Fruit fly (Drosophila melanogaster): ENCODE measurements around the gene Hers.

The Hers gene

dm6 chrX:19851989-19852307 is 14.0 kb upstream of the Hers start, which contains the start of the genes pico and Nup205 (continued):
- TF ChIP-seq Ravus (GFP tag; IDR thresholded peaks at IDR 0.05) (no peak), Scr (GFP tag; IDR thresholded peaks at IDR 0.05; ENCODE audit: partially characterized antibody) (peak; percentile 68), sens (GFP tag) (no peak), CG11085 (GFP tag; IDR thresholded peaks at IDR 0.05) (no peak), dimm (GFP tag; IDR thresholded peaks at IDR 0.05) (no peak), CG14014 (GFP tag; IDR thresholded peaks at IDR 0.05) (0 out of 2 replicates have a peak, but pooled peaks have one; percentile 10), CG7839 (tag; optimal IDR thresholded peaks at IDR 0.05) (no peak), CG10274 (GFP tag; optimal IDR thresholded peaks at IDR 0.05) (no peak), CG15696 (tag; optimal IDR thresholded peaks at IDR 0.05) (no peak), nerfin-2 (GFP tag; IDR thresholded peaks at IDR 0.05; ENCODE audit: partially characterized antibody) (peak; percentile 49), knrl (GFP tag; IDR thresholded peaks at IDR 0.05; ENCODE audit: partially characterized antibody) (peak; percentile 84), CG16813 (GFP tag; IDR thresholded peaks at IDR 0.05; ENCODE audit: partially characterized antibody) (peak; percentile 71), CG7372 (GFP tag; IDR thresholded peaks at IDR 0.05) (no peak), CG4707 (GFP tag; optimal IDR thresholded peaks at IDR 0.05) (no peak), CG3281 (GFP tag; optimal IDR thresholded peaks at IDR 0.05) (no peak), Ada2b (GFP tag; IDR thresholded peaks at IDR 0.05) (no peak), vvl (GFP tag; IDR thresholded peaks at IDR 0.05) (peak; percentile 56), CG7963 (GFP tag; IDR thresholded peaks at IDR 0.05; ENCODE audit: partially characterized antibody) (peak; percentile 75), sim (GFP tag; IDR thresholded peaks at IDR 0.05) (no peak), zfh1 (GFP tag; IDR thresholded peaks at IDR 0.05) (0 out of 3 replicates have a peak, but pooled peaks have one; percentile 28), CG11398 (GFP tag; optimal IDR thresholded peaks at IDR 0.05) (peak; percentile 23), zf30C (GFP tag; optimal IDR thresholded peaks at IDR 0.05) (no peak), lmd (GFP tag; IDR thresholded peaks at IDR 0.05) (no peak), sr (GFP tag; IDR thresholded peaks at IDR 0.05) (0 out of 3 replicates have a peak, but pooled peaks have one; percentile 26), bsh (GFP tag; optimal IDR thresholded peaks at IDR 0.05) (peak in 1 of 2 experiments; percentile 14), salm (tag; optimal IDR thresholded peaks at IDR 0.05) (no peak), CG9609 (GFP tag; optimal IDR thresholded peaks at IDR 0.05) (peak; percentile 47), CG12299 (tag; optimal IDR thresholded peaks at IDR 0.05) (no peak), CG6765 (GFP tag; optimal IDR thresholded peaks at IDR 0.05) (no peak), CG8281 (tag; optimal IDR thresholded peaks at IDR 0.05) (no peak), CG31365 (tag; optimal IDR thresholded peaks at IDR 0.05) (peak; percentile 9), NFAT (GFP tag; IDR thresholded peaks at IDR 0.05) (0 out of 2 replicates have a peak, but pooled peaks have one; percentile 12), Meics (GFP tag; optimal IDR thresholded peaks at IDR 0.05) (no peak), NK7.1 (GFP tag; optimal IDR thresholded peaks at IDR 0.05) (no peak), CG12744 (GFP tag; optimal IDR thresholded peaks at IDR 0.05) (no peak), schlank (tag; optimal IDR thresholded peaks at IDR 0.05) (no peak), CG2889 (GFP tag; IDR thresholded peaks at IDR 0.05) (no peak), CG17568 (GFP tag; optimal IDR thresholded peaks at IDR 0.05) (no peak), al (GFP tag; IDR thresholded peaks at IDR 0.05) (no peak), CG10543 (GFP tag; optimal IDR thresholded peaks at IDR 0.05) (peak; percentile 44), CG9932 (GFP tag; IDR thresholded peaks at IDR 0.05) (peak; percentile 54), sug (tag; optimal IDR thresholded peaks at IDR 0.05) (no peak), CG7987 (GFP tag; optimal IDR thresholded peaks at IDR 0.05) (peak; percentile 3), kni (GFP tag; optimal IDR thresholded peaks at IDR 0.05) (no peak), tgo (GFP tag; IDR thresholded peaks at IDR 0.05) (no peak), phol (tag; optimal IDR thresholded peaks at IDR 0.05) (peak; percentile 45), Xrp1 (GFP tag; IDR thresholded peaks at IDR 0.05) (no peak), mld (GFP tag; IDR thresholded peaks at IDR 0.05; ENCODE audit: partially characterized antibody) (no peak), ken (GFP tag; IDR thresholded peaks at IDR 0.05) (no peak), CG8089 (GFP tag; optimal IDR thresholded peaks at IDR 0.05) (no peak), BEAF-32 (GFP tag; optimal IDR thresholded peaks at IDR 0.05) (peak; percentile 78)
